Worm (Caenorhabditis elegans): ENCODE measurements around the gene hrg-3.

DNA sequence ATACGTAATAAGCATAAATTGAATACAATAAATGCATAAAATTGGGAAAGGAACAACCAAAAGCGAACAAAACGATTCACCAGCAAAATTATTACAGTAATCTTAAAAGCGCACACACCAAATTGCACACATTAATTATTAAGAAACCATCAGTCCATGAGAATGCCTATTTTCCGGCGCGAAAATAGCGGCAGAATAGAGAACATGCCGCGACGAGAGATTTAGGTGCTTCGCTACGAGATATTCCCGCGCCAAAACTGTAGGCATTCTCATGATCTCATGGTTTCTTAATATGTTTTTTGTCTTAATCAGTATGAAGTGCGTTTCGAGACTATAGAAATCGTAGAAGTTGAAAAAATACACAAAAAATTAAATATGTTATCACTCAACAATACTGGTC, 27.9 kb downstream of the hrg-3 start:
- TF ChIP-seq lin-14 (GFP tag; optimal IDR thresholded peaks at IDR 0.05) (no peak), nhr-84 (tag; optimal IDR thresholded peaks at IDR 0.05) (no peak), zag-1 (tag; optimal IDR thresholded peaks at IDR 0.05) (no peak), nhr-28 (tag; optimal IDR thresholded peaks at IDR 0.05) (no peak), nhr-12 (tag; optimal IDR thresholded peaks at IDR 0.05) (no peak), snpc-4 (tag; optimal IDR thresholded peaks at IDR 0.05) (no peak), unc-62 (GFP tag; optimal IDR thresholded peaks at IDR 0.05) (no peak), lsy-2 (tag; optimal IDR thresholded peaks at IDR 0.05) (no peak), nhr-237 (tag; optimal IDR thresholded peaks at IDR 0.05) (no peak), sptf-1 (tag; optimal IDR thresholded peaks at IDR 0.05) (no peak), tbx-2 (tag; optimal IDR thresholded peaks at IDR 0.05) (no peak), ceh-82 (tag; optimal IDR thresholded peaks at IDR 0.05) (no peak), sup-37 (GFP tag; optimal IDR thresholded peaks at IDR 0.05) (no peak)

Data from whole organism, L1 larva.